Fruit fly (Drosophila melanogaster) whole organism, prepupa: ENCODE results near the gene scyl.
A peak's percentile ranks its signal among the peaks of the same experiment; 100 is the strongest.

Source experiments
- Blimp-1 ChIP-seq: fragments of 200-800 bp; sonication (Bioruptor generic); optimal IDR thresholded peaks from 3 replicates; lab custom pipeline; 2017; ENCODE audit warnings: missing biosample characterization, missing genetic modification characterization, mild to moderate bottlenecking, moderate library complexity, missing genetic modification reagents
- CG10669 ChIP-seq: fragments of 200-800 bp; sonication (Bioruptor generic); optimal IDR thresholded peaks from 3 replicates; lab custom pipeline; 2018; ENCODE audit warnings: missing biosample characterization, mild to moderate bottlenecking, missing genetic modification characterization, moderate library complexity
- CG11902 ChIP-seq: fragments of 200-800 bp; sonication (Bioruptor generic); optimal IDR thresholded peaks from 3 replicates; lab custom pipeline; 2016; ENCODE audit warnings: missing biosample characterization, missing genetic modification characterization
- CG15336 ChIP-seq: fragments of 200-800 bp; sonication (Bioruptor generic); IDR thresholded peaks from 2 replicates; pipeline ENCODE4 v1.3.6; 2022; ENCODE audit warnings: missing biosample characterization, missing genetic modification characterization
- CG1621 ChIP-seq: fragments of 200-800 bp; sonication (Bioruptor generic); optimal IDR thresholded peaks from 3 replicates; lab custom pipeline; 2018; ENCODE audit warnings: missing biosample characterization, mild to moderate bottlenecking, missing genetic modification characterization
- CG16779 ChIP-seq: fragments of 200-800 bp; sonication (Bioruptor generic); optimal IDR thresholded peaks from 3 replicates; lab custom pipeline; 2017; ENCODE audit warnings: missing biosample characterization, mild to moderate bottlenecking, missing genetic modification characterization
- CG32006 ChIP-seq: fragments of 200-800 bp; sonication (Bioruptor generic); optimal IDR thresholded peaks from 3 replicates; lab custom pipeline; 2017; ENCODE audit warnings: missing biosample characterization, mild to moderate bottlenecking, missing genetic modification characterization
- CG34406 ChIP-seq: fragments of 200-800 bp; sonication (Bioruptor generic); optimal IDR thresholded peaks from 3 replicates; lab custom pipeline; 2016; ENCODE audit warnings: missing biosample characterization, missing genetic modification characterization
- CG3919 ChIP-seq: fragments of 200-800 bp; sonication (Bioruptor generic); optimal IDR thresholded peaks from 3 replicates; lab custom pipeline; 2016; ENCODE audit warnings: missing biosample characterization, missing genetic modification characterization
- CG4318 ChIP-seq: fragments of 200-800 bp; sonication (Bioruptor generic); optimal IDR thresholded peaks from 3 replicates; lab custom pipeline; 2017; ENCODE audit warnings: missing biosample characterization, mild to moderate bottlenecking, missing genetic modification characterization
- CG6163 ChIP-seq: fragments of 200-800 bp; sonication (Bioruptor generic); IDR thresholded peaks from 3 replicates; pipeline ENCODE4 v1.3.6; 2022; ENCODE audit warnings: missing biosample characterization, missing genetic modification characterization
- CG6276 ChIP-seq: fragments of 200-800 bp; sonication (Bioruptor generic); optimal IDR thresholded peaks from 2 replicates; lab custom pipeline; 2017; ENCODE audit warnings: missing biosample characterization, mild to moderate bottlenecking, missing genetic modification characterization
- CG6792 ChIP-seq: fragments of 200-800 bp; sonication (Bioruptor generic); optimal IDR thresholded peaks from 3 replicates; lab custom pipeline; 2016; ENCODE audit warnings: missing biosample characterization, missing genetic modification characterization
- CG6808 ChIP-seq: fragments of 200-800 bp; sonication (Bioruptor generic); optimal IDR thresholded peaks from 3 replicates; lab custom pipeline; 2017; ENCODE audit warnings: missing biosample characterization, missing genetic modification characterization, mild to moderate bottlenecking, moderate library complexity, missing genetic modification reagents
- CG6854 ChIP-seq: fragments of 200-800 bp; sonication (Bioruptor generic); optimal IDR thresholded peaks from 2 replicates; lab custom pipeline; 2017; ENCODE audit warnings: missing biosample characterization, mild to moderate bottlenecking, missing genetic modification characterization
- CG7368 ChIP-seq: fragments of 200-800 bp; sonication (Bioruptor generic); optimal IDR thresholded peaks from 3 replicates; lab custom pipeline; 2016; ENCODE audit warnings: missing biosample characterization, missing genetic modification characterization
- CG8119 ChIP-seq: fragments of 200-800 bp; sonication (Bioruptor generic); IDR thresholded peaks from 3 replicates; pipeline ENCODE4 v1.3.6; 2022; ENCODE audit warnings: missing biosample characterization, missing genetic modification characterization
- CG8319 ChIP-seq: fragments of 200-800 bp; sonication (Bioruptor generic); optimal IDR thresholded peaks from 3 replicates; lab custom pipeline; 2016; ENCODE audit warnings: missing biosample characterization, missing genetic modification characterization
- CG8632 ChIP-seq: fragments of 200-800 bp; sonication (Bioruptor generic); optimal IDR thresholded peaks from 3 replicates; lab custom pipeline; 2016; ENCODE audit warnings: missing biosample characterization, missing genetic modification characterization
- CG9139 ChIP-seq: fragments of 200-800 bp; sonication (Bioruptor generic); optimal IDR thresholded peaks from 3 replicates; lab custom pipeline; 2017; ENCODE audit warnings: missing biosample characterization, mild to moderate bottlenecking, missing genetic modification characterization
- Eip75B ChIP-seq: fragments of 200-800 bp; sonication (Bioruptor generic); optimal IDR thresholded peaks from 3 replicates; lab custom pipeline; 2016; ENCODE audit warnings: missing biosample characterization, missing genetic modification characterization
- Eip93F ChIP-seq: fragments of 200-800 bp; sonication (Bioruptor generic); optimal IDR thresholded peaks from 2 replicates; lab custom pipeline; 2016; ENCODE audit warnings: missing biosample characterization, mild to moderate bottlenecking, missing genetic modification characterization
- Ets21C ChIP-seq: fragments of 200-800 bp; sonication (Bioruptor generic); optimal IDR thresholded peaks from 3 replicates; lab custom pipeline; 2016; ENCODE audit warnings: missing biosample characterization, missing genetic modification characterization
- Hr38 ChIP-seq: sonication (Bioruptor generic); optimal IDR thresholded peaks from 2 replicates; lab custom pipeline; 2016; ENCODE audit warnings: missing biosample characterization, missing genetic modification characterization
- Hr39 ChIP-seq: fragments of 200-800 bp; sonication (Bioruptor generic); optimal IDR thresholded peaks from 2 replicates; lab custom pipeline; 2016; ENCODE audit warnings: missing biosample characterization, missing genetic modification characterization
- Lpt ChIP-seq: fragments of 200-800 bp; sonication (Bioruptor generic); optimal IDR thresholded peaks from 3 replicates; lab custom pipeline; 2016; ENCODE audit warnings: missing biosample characterization, missing genetic modification characterization
- OdsH ChIP-seq: fragments of 200-800 bp; sonication (Bioruptor generic); optimal IDR thresholded peaks from 3 replicates; lab custom pipeline; 2016; ENCODE audit warnings: missing biosample characterization, missing genetic modification characterization
- Smox ChIP-seq: fragments of 200-800 bp; sonication (Bioruptor generic); optimal IDR thresholded peaks from 3 replicates; lab custom pipeline; 2016; ENCODE audit warnings: missing biosample characterization, missing genetic modification characterization
- Sox102F ChIP-seq: fragments of 200-800 bp; sonication (Bioruptor generic); optimal IDR thresholded peaks from 2 replicates; lab custom pipeline; 2016; ENCODE audit warnings: missing biosample characterization, mild to moderate bottlenecking, missing genetic modification characterization
- Sox14 ChIP-seq: fragments of 200-800 bp; sonication (Bioruptor generic); optimal IDR thresholded peaks from 3 replicates; lab custom pipeline; 2016; ENCODE audit warnings: missing biosample characterization, missing genetic modification characterization
- Sox15 ChIP-seq: fragments of 200-800 bp; sonication (Bioruptor generic); optimal IDR thresholded peaks from 3 replicates; lab custom pipeline; 2016; ENCODE audit warnings: missing biosample characterization, missing genetic modification characterization
- achi ChIP-seq: fragments of 200-800 bp; sonication (Bioruptor generic); optimal IDR thresholded peaks from 3 replicates; lab custom pipeline; 2016; ENCODE audit warnings: missing biosample characterization, missing genetic modification characterization
- acj6 ChIP-seq: fragments of 200-800 bp; sonication (Bioruptor generic); optimal IDR thresholded peaks from 3 replicates; lab custom pipeline; 2016; ENCODE audit warnings: missing biosample characterization, missing genetic modification characterization
- cyc ChIP-seq: fragments of 200-800 bp; sonication (Bioruptor generic); optimal IDR thresholded peaks from 3 replicates; lab custom pipeline; 2016; ENCODE audit warnings: missing biosample characterization, missing genetic modification characterization
- dac ChIP-seq: fragments of 200-800 bp; sonication (Bioruptor generic); optimal IDR thresholded peaks from 2 replicates; lab custom pipeline; 2017; ENCODE audit warnings: missing biosample characterization, mild to moderate bottlenecking, missing genetic modification characterization
- dsx ChIP-seq: fragments of 200-800 bp; optimal IDR thresholded peaks from 3 replicates; lab custom pipeline; 2019; ENCODE audit warnings: missing biosample characterization, mild to moderate bottlenecking, missing genetic modification characterization, moderate library complexity; ENCODE audit not compliant: poor library complexity, severe bottlenecking
- eg ChIP-seq: fragments of 200-800 bp; sonication (Bioruptor generic); IDR thresholded peaks from 3 replicates; pipeline ENCODE4 v1.3.6; 2022; ENCODE audit warnings: missing biosample characterization, missing genetic modification characterization
- esn ChIP-seq: fragments of 200-800 bp; sonication (Bioruptor generic); optimal IDR thresholded peaks from 2 replicates; lab custom pipeline; 2016; ENCODE audit warnings: missing biosample characterization, mild to moderate bottlenecking, missing genetic modification characterization, moderate library complexity
- fd85E ChIP-seq: fragments of 200-800 bp; sonication (Bioruptor generic); optimal IDR thresholded peaks from 3 replicates; lab custom pipeline; 2016; ENCODE audit warnings: missing biosample characterization, missing genetic modification characterization
- fkh ChIP-seq: fragments of 200-800 bp; sonication (Bioruptor generic); optimal IDR thresholded peaks from 3 replicates; lab custom pipeline; 2017; ENCODE audit warnings: missing biosample characterization, mild to moderate bottlenecking, missing genetic modification characterization, moderate library complexity
- net ChIP-seq: fragments of 200-800 bp; sonication (Bioruptor generic); optimal IDR thresholded peaks from 3 replicates; lab custom pipeline; 2016; ENCODE audit warnings: missing biosample characterization, missing genetic modification characterization
- pdm3 ChIP-seq: fragments of 200-800 bp; sonication (Bioruptor generic); optimal IDR thresholded peaks from 3 replicates; lab custom pipeline; 2016; ENCODE audit warnings: missing biosample characterization, missing genetic modification characterization
- salr ChIP-seq, 2 experiments: fragments of 200-800 bp; sonication (Bioruptor generic); optimal IDR thresholded peaks; 3 replicates each; lab custom pipeline; 2016 to 2018; ENCODE audit warnings: missing biosample characterization in 2 of 2, missing genetic modification characterization in 2 of 2, mild to moderate bottlenecking in 1 of 2
- spab ChIP-seq: fragments of 200-800 bp; sonication (Bioruptor generic); optimal IDR thresholded peaks from 2 replicates; lab custom pipeline; 2017; ENCODE audit warnings: missing biosample characterization, mild to moderate bottlenecking, missing genetic modification characterization, missing genetic modification reagents
- ss ChIP-seq, 2 experiments: fragments of 200-800 bp; sonication (Bioruptor generic); optimal IDR thresholded peaks; 2 replicates in 1 of 2; 3 replicates in 1 of 2; lab custom pipeline; 2017 to 2018; ENCODE audit warnings: mild to moderate bottlenecking in 2 of 2, missing biosample characterization in 2 of 2, missing genetic modification characterization in 2 of 2, moderate library complexity in 1 of 2
- svp ChIP-seq: fragments of 200-800 bp; sonication (Bioruptor generic); peaks from one replicate; lab custom pipeline; 2016; ENCODE audit warnings: missing biosample characterization, missing genetic modification characterization
- vri ChIP-seq: fragments of 200-800 bp; sonication (Bioruptor generic); optimal IDR thresholded peaks from 3 replicates; lab custom pipeline; 2016; ENCODE audit warnings: missing biosample characterization, mild to moderate bottlenecking, missing genetic modification characterization

scyl gene

DNA sequence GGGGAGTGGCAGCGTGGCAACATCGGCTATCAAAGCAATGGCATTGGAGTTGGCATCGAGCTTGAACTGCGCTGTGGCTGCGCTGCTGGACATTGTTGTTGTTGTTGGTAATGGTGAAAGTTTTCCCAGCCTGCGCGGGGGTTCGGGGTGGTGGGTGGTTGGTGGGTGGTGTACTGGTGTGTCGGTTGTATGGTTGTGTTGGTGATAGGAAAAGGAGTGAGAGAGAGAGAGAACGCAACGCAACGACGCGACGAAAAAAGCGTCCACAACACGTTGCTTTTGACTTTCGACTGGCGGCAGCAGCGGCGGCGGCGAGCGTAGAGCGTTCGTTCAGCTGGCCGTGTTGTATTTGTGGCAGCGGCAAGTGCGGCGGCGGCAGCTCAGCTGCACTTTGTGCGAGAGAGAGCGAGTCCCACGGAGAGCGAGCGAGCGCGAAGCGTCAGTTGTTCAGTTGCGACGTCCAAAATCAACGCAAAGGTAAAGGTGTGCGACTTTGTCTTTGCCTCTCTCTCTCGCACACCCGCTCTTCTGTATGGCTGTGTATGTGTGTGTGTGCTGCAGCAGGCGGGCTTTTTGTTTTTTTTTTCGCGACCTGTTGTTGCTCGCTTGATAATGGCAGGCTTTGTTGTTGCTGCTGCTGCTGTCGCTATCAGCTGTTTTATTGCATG, 42.5 kb downstream of the scyl start:
- no peak for TF ChIP-seq OdsH
- TF ChIP-seq CG32006, result no peak
- TF ChIP-seq CG34406, result peak; percentile 5
- TF ChIP-seq vri, result peak; percentile 42
- no peak for TF ChIP-seq CG8632
- TF ChIP-seq CG3919 (GFP tag; lab: Kevin White, UChicago), result peak; percentile 27
- no peak for TF ChIP-seq CG11902
- TF ChIP-seq CG6854, result peak; percentile 79
- TF ChIP-seq Hr38, result no peak
- TF ChIP-seq Eip93F (GFP tag; lab: Kevin White, UChicago), result no peak
- TF ChIP-seq CG1621, result no peak
- no peak for TF ChIP-seq salr (GFP tag; optimal IDR thresholded peaks at IDR 0.05; lab: Kevin White, UChicago)
- TF ChIP-seq CG15336 (GFP tag; lab: Robert Waterston, UW), result peak; percentile 49; the same call in 1 of the 2 replicates
- no peak for TF ChIP-seq pdm3
- no peak for TF ChIP-seq esn (GFP tag; lab: Kevin White, UChicago)
- TF ChIP-seq CG9139 (GFP tag; lab: Kevin White, UChicago), result peak; percentile 19
- peak; percentile 79 for TF ChIP-seq svp (GFP tag; lab: Kevin White, UChicago)
- TF ChIP-seq achi (GFP tag; lab: Kevin White, UChicago), result no peak
- no peak for TF ChIP-seq CG4318 (GFP tag; lab: Kevin White, UChicago)
- TF ChIP-seq Sox102F (GFP tag; lab: Kevin White, UChicago), result peak; percentile 10
- TF ChIP-seq CG8119, result peak; percentile 49; the same call in 1 of the 3 replicates
- no peak for TF ChIP-seq CG6792 (GFP tag; lab: Kevin White, UChicago)
- TF ChIP-seq Ets21C, result no peak
- no peak for TF ChIP-seq CG6808
- TF ChIP-seq cyc, result no peak
- TF ChIP-seq net, result no peak
- TF ChIP-seq ss (GFP tag; optimal IDR thresholded peaks at IDR 0.05; lab: Kevin White, UChicago), result no peak
- TF ChIP-seq spab (GFP tag; lab: Kevin White, UChicago), result no peak
- no peak for TF ChIP-seq Sox15 (GFP tag; lab: Kevin White, UChicago)
- peak; percentile 35 for TF ChIP-seq Eip75B (GFP tag; lab: Kevin White, UChicago)
- peak; percentile 25 for TF ChIP-seq Sox14 (GFP tag; lab: Kevin White, UChicago)
- TF ChIP-seq dac (GFP tag; lab: Kevin White, UChicago), result no peak
- no peak for TF ChIP-seq CG7368 (GFP tag; lab: Kevin White, UChicago)
- no peak for TF ChIP-seq acj6 (GFP tag; lab: Kevin White, UChicago)
- TF ChIP-seq Lpt, result peak; percentile 48
- TF ChIP-seq eg, result peak; percentile 60; the same call in 2 of the 3 replicates
- TF ChIP-seq Smox (GFP tag; lab: Kevin White, UChicago), result no peak
- no peak for TF ChIP-seq CG10669 (GFP tag; lab: Kevin White, UChicago)
- peak; percentile 3 for TF ChIP-seq fkh
- no peak for TF ChIP-seq Hr39
- TF ChIP-seq CG16779 (tag; lab: Kevin White, UChicago), result no peak
- TF ChIP-seq fd85E (GFP tag; lab: Kevin White, UChicago), result no peak
- no peak for TF ChIP-seq dsx (GFP tag; lab: Kevin White, UChicago)
- no peak for TF ChIP-seq CG8319 (GFP tag; lab: Kevin White, UChicago)
- no peak for TF ChIP-seq CG6276 (GFP tag; lab: Kevin White, UChicago)
- TF ChIP-seq Blimp-1 (GFP tag; lab: Kevin White, UChicago), result no peak
- peak; percentile 42; the same call in 2 of the 3 replicates for TF ChIP-seq CG6163 (GFP tag; lab: Robert Waterston, UW)
